Worm (Caenorhabditis elegans) whole organism, midembryonic: ENCODE measurements around the gene R11E3.1.

Source experiments
- T22C8.4 ChIP-seq: fragments of 200-800 bp; sonication (Bioruptor generic); IDR thresholded peaks from 2 replicates; pipeline ENCODE4 v1.3.6; 2022; ENCODE audit warnings: missing genetic modification characterization, missing compliant biosample characterization
- med-1 ChIP-seq: sonication (generic microtip); optimal IDR thresholded peaks from 2 replicates; lab custom pipeline; 2017; ENCODE audit warnings: missing genetic modification characterization, mild to moderate bottlenecking, missing compliant biosample characterization, antibody characterized with exemption, missing genetic modification reagents; ENCODE audit not compliant: insufficient read depth

DNA sequence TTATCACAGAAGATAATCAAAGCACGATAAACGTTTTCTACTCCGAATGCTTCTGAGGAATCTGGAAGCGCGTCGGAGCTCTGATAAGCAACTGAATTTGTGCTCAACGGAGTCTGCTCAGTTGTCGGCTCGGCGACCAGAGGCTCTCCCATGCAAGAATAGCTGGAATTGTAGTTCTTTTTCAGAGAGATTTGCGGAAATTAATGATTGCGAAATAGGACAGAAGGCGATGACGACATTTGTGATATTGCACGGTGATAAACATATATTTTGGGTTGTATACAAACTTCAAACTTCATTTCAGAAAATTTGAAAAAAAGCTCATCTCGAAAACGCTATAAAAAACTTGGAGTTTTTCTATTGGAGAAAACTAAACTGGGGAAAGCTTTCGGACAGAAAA, 20.3 kb downstream of the R11E3.1 start, which contains the start of gene H06H21.37:
- TF ChIP-seq med-1 (GFP tag; lab: Kevin White, UChicago): no peak
- TF ChIP-seq T22C8.4 (GFP tag; lab: Robert Waterston, UW): no peak
